Fruit fly (Drosophila melanogaster): ENCODE measurements around the gene CG13992.

The CG13992 gene

dm6 chr2L:5980862-5981432 is 13.4 kb upstream of the CG13992 start, which contains the start of gene chic (continued):
- peak; percentile 79 for TF ChIP-seq Med (GFP tag)
- TF ChIP-seq HmgD (GFP tag; optimal IDR thresholded peaks at IDR 0.05): peak; percentile 38
- TF ChIP-seq Hand (GFP tag; optimal IDR thresholded peaks at IDR 0.05): peak; percentile 18
- TF ChIP-seq emc (GFP tag; optimal IDR thresholded peaks at IDR 0.05): peak; percentile 23
- no peak for TF ChIP-seq eve (GFP tag; optimal IDR thresholded peaks at IDR 0.05)
- peak; percentile 7 for TF ChIP-seq CG7839 (tag; optimal IDR thresholded peaks at IDR 0.05)
- peak; percentile 20 for TF ChIP-seq her (GFP tag; optimal IDR thresholded peaks at IDR 0.05)
- no peak for TF ChIP-seq gce (GFP tag; IDR thresholded peaks at IDR 0.05)
- TF ChIP-seq Deaf1 (tag; optimal IDR thresholded peaks at IDR 0.05): no peak
- peak; percentile 48 for TF ChIP-seq HmgZ (tag; optimal IDR thresholded peaks at IDR 0.05)
- peak; percentile 28 for TF ChIP-seq CG8478 (optimal IDR thresholded peaks at IDR 0.05)
- TF ChIP-seq gem (tag; optimal IDR thresholded peaks at IDR 0.05): peak; percentile 29
- no peak for TF ChIP-seq CG3726 (GFP tag; IDR thresholded peaks at IDR 0.05)
- peak; percentile 90 for TF ChIP-seq CG3995 (GFP tag; optimal IDR thresholded peaks at IDR 0.05)
- TF ChIP-seq CG30020 (tag; optimal IDR thresholded peaks at IDR 0.05): peak; percentile 79
- TF ChIP-seq CG6765 (GFP tag; optimal IDR thresholded peaks at IDR 0.05): peak; percentile 20
- peak; percentile 0 for TF ChIP-seq fu2 (GFP tag; optimal IDR thresholded peaks at IDR 0.05)
- TF ChIP-seq Gug (GFP tag; IDR thresholded peaks at IDR 0.05): peak; percentile 18; the same call in 1 of the 4 replicates
- peak; percentile 9 for TF ChIP-seq CG9817 (tag; optimal IDR thresholded peaks at IDR 0.05)
- TF ChIP-seq MESR4 (GFP tag; optimal IDR thresholded peaks at IDR 0.05): peak; percentile 58
- peak; percentile 8 for TF ChIP-seq vfl (GFP tag; optimal IDR thresholded peaks at IDR 0.05)
- TF ChIP-seq scrt (GFP tag; optimal IDR thresholded peaks at IDR 0.05): peak; percentile 22
- TF ChIP-seq CG17802 (tag; optimal IDR thresholded peaks at IDR 0.05): peak; percentile 100
- TF ChIP-seq YL-1 (GFP tag; optimal IDR thresholded peaks at IDR 0.05): no peak
- no peak for TF ChIP-seq Atf6 (GFP tag; IDR thresholded peaks at IDR 0.05)
- peak; percentile 42 for TF ChIP-seq dm (GFP tag; optimal IDR thresholded peaks at IDR 0.05)
- peak; percentile 22 for TF ChIP-seq Fer1 (GFP tag; optimal IDR thresholded peaks at IDR 0.05)
- TF ChIP-seq wek (GFP tag; optimal IDR thresholded peaks at IDR 0.05): peak; percentile 3
- TF ChIP-seq CG2120 (GFP tag; optimal IDR thresholded peaks at IDR 0.05): peak; percentile 40
- TF ChIP-seq tna (GFP tag; IDR thresholded peaks at IDR 0.05; ENCODE audit: partially characterized antibody): no peak
- no peak for TF ChIP-seq CG14860 (GFP tag; IDR thresholded peaks at IDR 0.05; ENCODE audit: partially characterized antibody)
- peak; percentile 3 for TF ChIP-seq ERR (GFP tag; optimal IDR thresholded peaks at IDR 0.05)
- no peak for TF ChIP-seq CG8290 (GFP tag; optimal IDR thresholded peaks at IDR 0.05)
- peak in 1 of 2 experiments; percentile 75 for TF ChIP-seq CG8290 (tag; optimal IDR thresholded peaks at IDR 0.05)
- peak; percentile 16 for TF ChIP-seq CG18599 (GFP tag; optimal IDR thresholded peaks at IDR 0.05)
- TF ChIP-seq CG11398 (GFP tag; optimal IDR thresholded peaks at IDR 0.05): peak; percentile 7
- peak in 1 of 3 experiments; percentile 93 for TF ChIP-seq Stat92E (GFP tag; optimal IDR thresholded peaks at IDR 0.05)
- TF ChIP-seq HLHmδ (GFP tag; optimal IDR thresholded peaks at IDR 0.05): peak; percentile 67
- TF ChIP-seq Antp (GFP tag; optimal IDR thresholded peaks at IDR 0.05): peak; percentile 19
- peak; percentile 57 for TF ChIP-seq stwl (tag; optimal IDR thresholded peaks at IDR 0.05)
- no peak for TF ChIP-seq CG7372 (GFP tag; IDR thresholded peaks at IDR 0.05)
- no peak for TF ChIP-seq CG6813 (GFP tag; optimal IDR thresholded peaks at IDR 0.05)
- TF ChIP-seq Jarid2 (GFP tag; optimal IDR thresholded peaks at IDR 0.05): peak; percentile 61
- TF ChIP-seq dan (GFP tag; IDR thresholded peaks at IDR 0.05): no peak
- TF ChIP-seq CG16813 (GFP tag; IDR thresholded peaks at IDR 0.05; ENCODE audit: partially characterized antibody): no peak
- TF ChIP-seq Side (GFP tag; optimal IDR thresholded peaks at IDR 0.05): peak; percentile 40
- TF ChIP-seq CG15514 (GFP tag; optimal IDR thresholded peaks at IDR 0.05): peak; percentile 63
- TF ChIP-seq CG13424 (tag; optimal IDR thresholded peaks at IDR 0.05): peak; percentile 37
- TF ChIP-seq CG6654 (GFP tag; optimal IDR thresholded peaks at IDR 0.05): no peak
- TF ChIP-seq cad (GFP tag; optimal IDR thresholded peaks at IDR 0.05): no peak
